Fruit fly (Drosophila melanogaster) whole organism, embryonic: ENCODE data around the gene dpr20.
A peak's percentile ranks its signal among the peaks of the same experiment; 100 is the strongest.

ENCODE experiments used
- CG12104 ChIP-seq: fragments of 200-800 bp; sonication (Bioruptor generic); optimal IDR thresholded peaks from 3 replicates; lab custom pipeline; 2016; ENCODE audit warnings: missing biosample characterization, missing genetic modification characterization
- CG3065 ChIP-seq: fragments of 200-800 bp; sonication (Bioruptor generic); optimal IDR thresholded peaks from 2 replicates; lab custom pipeline; 2016; ENCODE audit warnings: missing biosample characterization, missing genetic modification characterization
- Camta ChIP-seq: fragments of 200-800 bp; sonication (Bioruptor generic); optimal IDR thresholded peaks from 2 replicates; lab custom pipeline; 2016; ENCODE audit warnings: missing biosample characterization, missing genetic modification characterization
- Hr78 ChIP-seq, 2 experiments: fragments of 200-800 bp in 1 of 2; fragments of >200 bp in 1 of 2; sonication (Bioruptor generic) in 1 of 2; optimal IDR thresholded peaks; 2 replicates each; lab custom pipeline; 2017 to 2019; ENCODE audit warnings: missing biosample characterization in 2 of 2, missing genetic modification characterization in 2 of 2, mild to moderate bottlenecking in 1 of 2, moderate library complexity in 1 of 2
- Vsx1 ChIP-seq: fragments of 200-800 bp; sonication (Bioruptor generic); optimal IDR thresholded peaks from 2 replicates; lab custom pipeline; 2017; ENCODE audit warnings: missing biosample characterization, mild to moderate bottlenecking, missing genetic modification characterization, missing genetic modification reagents
- YL-1 ChIP-seq: fragments of 200-800 bp; sonication (Bioruptor generic); optimal IDR thresholded peaks from 3 replicates; lab custom pipeline; 2017; ENCODE audit warnings: missing biosample characterization, mild to moderate bottlenecking, missing genetic modification characterization
- ash1 ChIP-seq: fragments of 200-800 bp; sonication (Bioruptor generic); optimal IDR thresholded peaks from 2 replicates; lab custom pipeline; 2018; ENCODE audit warnings: missing biosample characterization, mild to moderate bottlenecking, missing genetic modification characterization
- lov ChIP-seq, 2 experiments: fragments of 200-800 bp in 1 of 2; fragments of >200 bp in 1 of 2; sonication (Bioruptor generic) in 1 of 2; IDR thresholded peaks in 1 of 2; optimal IDR thresholded peaks in 1 of 2; 2 replicates in 1 of 2; 3 replicates in 1 of 2; pipeline versions ENCODE4 v1.3.6 to Lab custom; 2017 to 2022; ENCODE audit warnings: missing biosample characterization in 1 of 2, missing genetic modification characterization in 1 of 2
- nom ChIP-seq: fragments of 200-800 bp; sonication (Bioruptor generic); optimal IDR thresholded peaks from 2 replicates; lab custom pipeline; 2017; ENCODE audit warnings: missing biosample characterization, missing genetic modification characterization, mild to moderate bottlenecking, moderate library complexity, missing genetic modification reagents
- sisA ChIP-seq: fragments of 200-800 bp; sonication (Bioruptor generic); IDR thresholded peaks from 2 replicates; pipeline ENCODE4 v1.3.6; 2022; ENCODE audit warnings: missing biosample characterization, missing genetic modification characterization
- stc ChIP-seq: fragments of 200-800 bp; sonication (Bioruptor generic); IDR thresholded peaks from 2 replicates; pipeline ENCODE4 v1.3.6; 2022; ENCODE audit warnings: missing biosample characterization, missing genetic modification characterization

DNA sequence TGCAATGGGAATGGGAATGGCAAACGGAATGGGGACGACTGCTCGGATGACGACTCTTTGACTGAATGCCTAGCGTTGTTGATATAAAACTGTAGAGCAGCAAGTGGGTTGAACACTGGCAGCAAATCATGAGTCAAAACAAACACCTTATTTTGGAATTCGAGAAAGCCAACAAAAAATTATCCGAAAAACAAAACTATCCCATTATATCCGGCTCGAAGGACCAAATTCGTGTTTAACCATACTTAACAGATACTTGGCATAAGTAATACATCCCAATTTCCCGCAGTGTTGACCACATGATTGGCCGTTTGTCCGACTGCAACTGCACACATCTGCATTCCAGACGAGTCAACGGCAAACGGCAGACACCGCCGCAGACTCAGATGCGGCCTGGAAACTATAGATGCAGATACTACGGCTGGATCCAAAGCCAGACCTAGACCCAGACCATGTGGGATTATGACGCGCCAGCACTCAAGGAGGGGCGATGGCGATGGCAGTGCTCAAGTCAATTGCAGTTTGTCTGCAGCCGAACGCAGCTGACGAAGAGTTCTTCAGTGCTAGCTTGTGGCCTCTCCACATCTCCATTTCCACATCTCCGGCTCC, 43.7 kb downstream of the dpr20 start:
- no peak for TF ChIP-seq Vsx1 (GFP tag; lab: Kevin White, UChicago)
- no peak for TF ChIP-seq Hr78 (GFP tag; optimal IDR thresholded peaks at IDR 0.05; lab: Kevin White, UChicago)
- TF ChIP-seq Camta (GFP tag; lab: Kevin White, UChicago): no peak
- TF ChIP-seq lov (optimal IDR thresholded peaks at IDR 0.05; lab: Kevin White, UChicago): no peak
- TF ChIP-seq lov (GFP tag; IDR thresholded peaks at IDR 0.05; lab: Robert Waterston, UW): no peak
- no peak for TF ChIP-seq stc
- TF ChIP-seq CG12104 (GFP tag; lab: Kevin White, UChicago): no peak
- no peak for TF ChIP-seq ash1 (GFP tag; lab: Kevin White, UChicago)
- no peak for TF ChIP-seq YL-1
- peak; percentile 58 for TF ChIP-seq nom
- TF ChIP-seq sisA (GFP tag; lab: Robert Waterston, UW): peak; percentile 31; the same call in 1 of the 2 replicates
- TF ChIP-seq CG3065 (GFP tag; lab: Kevin White, UChicago): no peak
